Worm (Caenorhabditis elegans) whole organism, midembryonic: ENCODE results near the gene znf-593.

Source experiments
- T22C8.4 ChIP-seq: fragments of 200-800 bp; sonication (Bioruptor generic); IDR thresholded peaks from 2 replicates; pipeline ENCODE4 v1.3.6; 2022; ENCODE audit warnings: missing genetic modification characterization, missing compliant biosample characterization
- ztf-23 ChIP-seq: fragments of 200-800 bp; sonication (Bioruptor generic); IDR thresholded peaks from 2 replicates; pipeline ENCODE4 v1.3.6; 2022; ENCODE audit warnings: missing genetic modification reagents, missing genetic modification characterization, missing compliant biosample characterization

DNA sequence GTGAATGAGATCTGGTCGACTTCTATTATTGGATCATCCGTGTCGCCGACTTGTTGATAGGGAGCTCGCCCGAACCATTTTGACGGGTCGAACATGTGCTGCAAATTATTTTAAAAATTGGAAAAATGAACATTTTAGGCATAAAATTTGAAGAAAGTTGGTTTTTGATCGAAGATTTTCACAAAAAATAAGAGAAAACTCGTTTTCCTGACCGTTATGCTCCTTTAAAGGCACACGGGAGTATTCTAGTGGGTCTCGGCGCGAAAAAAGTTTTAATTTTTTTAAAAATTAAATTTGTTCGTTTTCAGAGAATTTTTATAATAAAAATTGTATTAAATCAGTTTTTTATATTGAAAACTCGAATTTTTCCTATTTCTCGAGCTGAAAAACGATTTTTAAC is 4.3 kb downstream of the znf-593 start, which contains the start of gene Y56A3A.16:
- TF ChIP-seq ztf-23 (GFP tag; lab: Robert Waterston, UW): no peak
- TF ChIP-seq T22C8.4 (GFP tag; lab: Robert Waterston, UW): no peak
